Worm (Caenorhabditis elegans): ENCODE results near the gene F26F12.5.

DNA sequence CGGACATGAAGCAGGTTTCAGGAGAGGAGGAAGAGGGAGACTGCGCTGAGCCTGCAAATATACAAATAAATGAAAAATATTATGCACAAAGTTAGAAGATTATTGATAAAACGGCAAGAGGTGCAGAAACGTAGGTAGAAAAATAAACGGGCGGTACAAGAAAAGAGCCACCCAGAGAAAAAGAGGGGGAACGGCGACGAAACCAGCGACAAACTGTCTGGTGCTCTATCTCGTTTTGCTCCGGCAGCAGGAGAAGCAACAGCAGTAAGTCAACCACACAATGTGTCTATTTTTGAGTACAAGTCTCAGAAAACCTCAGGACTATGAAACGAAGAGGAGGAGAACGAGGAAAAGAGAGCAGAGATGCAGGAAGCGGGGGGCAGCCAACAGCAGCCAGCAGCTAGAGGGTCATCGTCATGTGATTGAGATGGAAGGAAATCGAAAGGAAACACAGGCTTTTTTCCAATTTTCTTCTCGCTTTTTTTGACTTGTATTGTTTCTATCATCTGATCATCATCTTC lies 19.3 kb downstream of the F26F12.5 start, which contains the start of gene F26F12.3:
- TF ChIP-seq nhr-28 (tag; optimal IDR thresholded peaks at IDR 0.05) (peak; percentile 88), pha-4 (GFP tag; IDR thresholded peaks at IDR 0.05) (peak; percentile 72), pha-4 (tag; optimal IDR thresholded peaks at IDR 0.05) (no peak), ama-1 (optimal IDR thresholded peaks at IDR 0.05) (peak; percentile 23), R02D3.7 (tag; optimal IDR thresholded peaks at IDR 0.05) (no peak), attf-4 (tag; optimal IDR thresholded peaks at IDR 0.05) (no peak), unc-62 (GFP tag; optimal IDR thresholded peaks at IDR 0.05 in 1 of 2) (no peak), unc-62 (tag; optimal IDR thresholded peaks at IDR 0.05) (no peak), ceh-82 (tag; optimal IDR thresholded peaks at IDR 0.05) (no peak), lsy-2 (tag; optimal IDR thresholded peaks at IDR 0.05) (peak in 1 of 2 experiments; percentile 63), lir-3 (tag; optimal IDR thresholded peaks at IDR 0.05) (no peak), nhr-6 (tag; optimal IDR thresholded peaks at IDR 0.05) (no peak)
